Fruit fly (Drosophila melanogaster) S2 (cell line): Measurements from ENCODE around the gene Trl.

Source experiments
- CG8478 ChIP-seq: fragments of >200 bp; optimal IDR thresholded peaks from 2 replicates; lab custom pipeline; 2018
- CTCF ChIP-seq, 2 experiments: fragments of >200 bp; optimal IDR thresholded peaks; 2 replicates each; lab custom pipeline; 2018

DNA sequence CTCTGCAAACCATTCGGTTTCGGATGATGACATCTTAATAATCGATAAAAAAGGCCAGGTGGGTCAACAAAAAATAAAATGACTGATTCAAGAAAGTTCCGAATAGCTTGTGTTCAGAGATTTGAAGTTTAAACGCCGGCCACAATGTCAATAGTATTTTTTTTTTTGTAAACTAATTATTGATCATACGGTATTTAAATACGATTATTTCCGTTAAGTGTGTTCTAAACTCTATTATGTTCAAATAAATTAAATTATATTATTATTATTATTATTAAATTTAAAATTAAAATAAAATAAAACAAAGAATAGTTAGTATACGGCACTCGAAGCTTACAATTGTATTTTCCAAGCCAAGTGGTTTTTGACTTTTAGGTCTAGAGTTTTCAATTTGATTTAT is 27.4 kb downstream of the Trl start, which contains the start of gene CG13471:
- TF ChIP-seq CTCF (optimal IDR thresholded peaks at IDR 0.05; lab: Kevin White, UChicago), result no peak
- TF ChIP-seq CG8478, result no peak
